Worm (Caenorhabditis elegans) whole organism, midembryonic: ENCODE data around the gene C46A5.6.

ENCODE experiments used
- T22C8.4 ChIP-seq: fragments of 200-800 bp; sonication (Bioruptor generic); IDR thresholded peaks from 2 replicates; pipeline ENCODE4 v1.3.6; 2022; ENCODE audit warnings: missing genetic modification characterization, missing compliant biosample characterization
- cog-1 ChIP-seq: sonication (generic microtip); optimal IDR thresholded peaks from 2 replicates; lab custom pipeline; 2016; ENCODE audit warnings: missing genetic modification characterization, missing compliant biosample characterization
- flt-1 ChIP-seq: fragments of 200-800 bp; sonication (Bioruptor generic); IDR thresholded peaks from 2 replicates; pipeline ENCODE4 v1.3.6; 2022; ENCODE audit warnings: missing genetic modification characterization, missing compliant biosample characterization
- klf-2 ChIP-seq: fragments of 200-800 bp; sonication (Bioruptor generic); conservative IDR thresholded peaks from 2 replicates; pipeline ENCODE4 v1.3.6; 2022; ENCODE audit warnings: missing genetic modification reagents, missing genetic modification characterization, missing compliant biosample characterization
- med-1 ChIP-seq: sonication (generic microtip); optimal IDR thresholded peaks from 2 replicates; lab custom pipeline; 2017; ENCODE audit warnings: missing genetic modification characterization, mild to moderate bottlenecking, missing compliant biosample characterization, antibody characterized with exemption, missing genetic modification reagents; ENCODE audit not compliant: insufficient read depth
- ref-1 ChIP-seq: fragments of 200-800 bp; sonication (Bioruptor generic); conservative IDR thresholded peaks from 2 replicates; pipeline ENCODE4 v1.3.6; 2022; ENCODE audit warnings: missing genetic modification reagents, missing genetic modification characterization, missing compliant biosample characterization
- tab-1 ChIP-seq: fragments of 200-800 bp; sonication (Bioruptor generic); IDR thresholded peaks from 2 replicates; pipeline ENCODE4 v1.3.6; 2022; ENCODE audit warnings: missing genetic modification characterization, missing compliant biosample characterization
- ztf-23 ChIP-seq: fragments of 200-800 bp; sonication (Bioruptor generic); IDR thresholded peaks from 2 replicates; pipeline ENCODE4 v1.3.6; 2022; ENCODE audit warnings: missing genetic modification reagents, missing genetic modification characterization, missing compliant biosample characterization
- ztf-29 ChIP-seq: fragments of 200-800 bp; sonication (Bioruptor generic); IDR thresholded peaks from 2 replicates; pipeline ENCODE4 v1.3.6; 2022; ENCODE audit warnings: missing genetic modification reagents, missing genetic modification characterization, missing compliant biosample characterization

DNA sequence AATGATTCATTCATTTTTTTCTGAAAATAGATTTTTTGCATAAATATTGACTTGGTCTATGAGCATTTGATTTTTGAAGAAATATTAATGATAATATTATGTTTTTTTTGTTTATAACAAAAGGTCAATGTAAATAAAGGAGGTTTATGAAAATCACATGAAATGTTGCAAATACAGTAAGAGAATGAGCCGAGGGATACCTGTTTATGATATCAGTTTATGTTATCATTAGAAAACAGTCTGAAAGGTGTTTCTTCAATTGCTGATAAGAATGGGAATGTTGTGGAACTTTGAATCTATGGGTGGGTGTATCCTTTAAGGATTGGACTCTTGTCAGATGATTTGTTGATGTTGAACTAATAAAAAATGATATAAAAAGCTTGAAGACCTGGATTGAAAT is 29.5 kb downstream of the C46A5.6 start:
- TF ChIP-seq flt-1 (GFP tag; lab: Robert Waterston, UW), result no peak
- no peak for TF ChIP-seq tab-1 (GFP tag; lab: Robert Waterston, UW)
- TF ChIP-seq med-1 (GFP tag; lab: Kevin White, UChicago), result no peak
- no peak for TF ChIP-seq ztf-23 (GFP tag; lab: Robert Waterston, UW)
- TF ChIP-seq ref-1, result no peak
- TF ChIP-seq T22C8.4 (GFP tag; lab: Robert Waterston, UW), result no peak
- no peak for TF ChIP-seq ztf-29 (GFP tag; lab: Robert Waterston, UW)
- TF ChIP-seq klf-2, result no peak
- no peak for TF ChIP-seq cog-1
